Worm (Caenorhabditis elegans): ENCODE results near the gene C07G1.6.
A peak's percentile ranks its signal among the peaks of the same experiment; 100 is the strongest.

Gene C07G1.6

DNA sequence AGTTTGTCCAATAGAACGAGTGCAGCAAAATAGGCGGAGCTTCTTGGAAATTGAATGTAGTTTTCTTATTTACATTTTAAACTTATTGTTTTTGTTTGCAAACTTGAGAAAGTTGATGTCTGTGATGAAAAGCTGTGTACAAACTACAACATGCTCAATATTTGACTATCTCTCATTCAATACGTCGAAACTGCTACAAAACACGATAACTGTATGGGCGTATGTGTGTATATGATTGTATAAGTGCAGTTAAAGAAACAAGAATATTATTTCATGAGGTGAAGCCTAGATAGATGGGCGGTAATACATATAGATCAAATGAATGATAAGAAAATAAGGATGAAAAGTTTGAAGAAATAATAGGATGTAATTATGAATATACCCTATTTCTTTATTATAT is 29.4 kb upstream of the C07G1.6 start:
- TF ChIP-seq snpc-4 (tag; optimal IDR thresholded peaks at IDR 0.05) (no peak), nhr-77 (tag; optimal IDR thresholded peaks at IDR 0.05) (no peak), elt-2 (tag; optimal IDR thresholded peaks at IDR 0.05) (peak; percentile 22), elt-3 (tag; optimal IDR thresholded peaks at IDR 0.05) (no peak), pha-4 (tag; optimal IDR thresholded peaks at IDR 0.05) (peak; percentile 77)

DNA sequence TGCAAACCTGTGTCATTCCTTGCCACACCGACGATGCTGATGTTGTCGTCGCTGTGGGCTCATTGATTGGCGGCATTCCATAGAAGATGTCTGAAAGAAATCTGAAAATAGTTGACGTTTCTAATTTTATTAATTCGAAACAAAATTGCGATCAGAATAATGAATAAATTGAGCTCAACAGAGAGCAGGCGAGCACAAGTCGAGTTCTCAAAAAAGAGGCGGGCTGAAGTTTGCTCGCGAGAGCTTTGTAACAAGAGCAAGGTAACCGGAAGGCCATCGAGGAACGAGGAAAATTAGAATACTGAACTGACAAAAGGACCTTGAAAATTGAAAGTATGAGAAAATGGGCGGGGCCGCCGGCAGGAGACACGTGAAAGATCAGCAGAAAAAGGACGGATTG is 26.3 kb upstream of the C07G1.6 start, which contains the start of gene nhr-66:
TSS of gene nhr-66 (minus strand) at position 101 of the 400 bp plus-strand sequence.
- TF ChIP-seq nhr-67 (tag; optimal IDR thresholded peaks at IDR 0.05): no peak
- no peak for TF ChIP-seq ceh-82 (tag; optimal IDR thresholded peaks at IDR 0.05)
- TF ChIP-seq mdl-1 (tag; optimal IDR thresholded peaks at IDR 0.05): no peak
- no peak for TF ChIP-seq hmg-11 (tag; optimal IDR thresholded peaks at IDR 0.05)
- no peak for TF ChIP-seq unc-62 (GFP tag; optimal IDR thresholded peaks at IDR 0.05)
- TF ChIP-seq skn-1 (tag; optimal IDR thresholded peaks at IDR 0.05): no peak
- TF ChIP-seq snpc-4 (tag; optimal IDR thresholded peaks at IDR 0.05): no peak
- TF ChIP-seq elt-2 (tag; optimal IDR thresholded peaks at IDR 0.05): no peak
- TF ChIP-seq daf-12 (tag; optimal IDR thresholded peaks at IDR 0.05): no peak
- no peak for TF ChIP-seq unc-39 (tag; optimal IDR thresholded peaks at IDR 0.05)
- TF ChIP-seq tbx-2 (tag; optimal IDR thresholded peaks at IDR 0.05): no peak
- TF ChIP-seq pqm-1 (tag; optimal IDR thresholded peaks at IDR 0.05): no peak
- TF ChIP-seq nhr-23 (tag; optimal IDR thresholded peaks at IDR 0.05): no peak
- TF ChIP-seq egl-27 (tag; optimal IDR thresholded peaks at IDR 0.05): no peak
- no peak for TF ChIP-seq mml-1 (tag; optimal IDR thresholded peaks at IDR 0.05)
- no peak for TF ChIP-seq egl-5 (tag; optimal IDR thresholded peaks at IDR 0.05)
- TF ChIP-seq eor-1 (tag; optimal IDR thresholded peaks at IDR 0.05): no peak

DNA sequence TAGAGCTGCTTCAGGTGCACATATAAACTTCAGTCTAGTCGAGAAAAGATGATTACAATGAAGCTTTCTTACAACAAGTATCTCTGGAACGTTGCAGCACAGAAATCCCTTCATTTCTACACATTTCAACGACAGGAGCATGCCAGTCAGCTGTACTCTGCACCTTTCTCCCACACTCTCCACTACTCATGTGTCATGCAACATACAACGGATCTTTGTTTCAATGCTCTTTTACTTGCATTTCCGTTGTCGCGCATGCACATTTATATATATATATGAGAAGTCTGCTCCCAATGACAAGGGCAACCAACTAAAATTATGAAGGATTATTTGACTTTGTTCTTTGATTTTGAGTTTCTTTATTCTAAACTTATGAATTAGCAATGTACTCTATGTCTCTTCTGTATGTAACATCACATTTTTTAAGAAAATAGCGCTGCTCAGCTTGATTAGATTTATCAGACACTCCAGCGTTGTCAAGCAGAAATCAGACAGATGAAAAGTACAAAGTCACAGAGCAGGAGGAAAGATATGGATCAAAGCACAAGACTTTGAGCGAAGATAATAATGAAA is 25.0 kb upstream of the C07G1.6 start:
- TF ChIP-seq skn-1 (tag; optimal IDR thresholded peaks at IDR 0.05) (no peak), fkh-10 (GFP tag; optimal IDR thresholded peaks at IDR 0.05) (no peak), nhr-237 (tag; optimal IDR thresholded peaks at IDR 0.05) (no peak), nhr-76 (tag; optimal IDR thresholded peaks at IDR 0.05) (no peak), fkh-2 (tag; optimal IDR thresholded peaks at IDR 0.05) (no peak), ztf-4 (tag; optimal IDR thresholded peaks at IDR 0.05) (no peak), jun-1 (tag; optimal IDR thresholded peaks at IDR 0.05) (no peak), elt-2 (tag; optimal IDR thresholded peaks at IDR 0.05) (no peak), elt-1 (tag; optimal IDR thresholded peaks at IDR 0.05) (no peak), ceh-28 (tag; optimal IDR thresholded peaks at IDR 0.05) (no peak), tbx-2 (tag; optimal IDR thresholded peaks at IDR 0.05) (no peak), nhr-25 (tag; optimal IDR thresholded peaks at IDR 0.05) (no peak), ceh-16 (tag; optimal IDR thresholded peaks at IDR 0.05) (no peak), ama-1 (optimal IDR thresholded peaks at IDR 0.05) (no peak), lsy-12 (tag; optimal IDR thresholded peaks at IDR 0.05) (no peak)

DNA sequence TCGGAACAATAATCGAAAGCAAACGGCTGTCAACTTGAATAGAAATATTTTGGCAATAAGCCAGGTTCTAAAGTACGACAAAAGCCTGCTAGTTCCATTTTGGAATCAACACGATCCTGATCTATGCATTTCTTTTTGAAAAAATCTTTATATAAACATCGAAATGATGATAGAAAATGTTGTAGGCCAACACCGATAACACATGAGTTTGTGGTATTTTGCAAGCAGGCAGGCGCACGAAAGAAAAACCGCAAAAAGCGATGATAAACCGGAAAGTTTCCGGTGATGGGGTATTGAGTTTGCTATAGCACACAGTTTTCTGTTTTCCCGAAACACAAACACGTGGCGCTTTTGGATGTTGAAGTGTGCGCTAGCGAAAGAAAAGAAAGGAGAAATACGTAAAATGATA is 23.9 kb upstream of the C07G1.6 start:
- TF ChIP-seq nhr-43 (tag; optimal IDR thresholded peaks at IDR 0.05; ENCODE audit: poor library complexity, severe bottlenecking) (peak; percentile 80), unc-62 (GFP tag; optimal IDR thresholded peaks at IDR 0.05) (no peak), skn-1 (tag; optimal IDR thresholded peaks at IDR 0.05) (peak; percentile 33), zag-1 (tag; optimal IDR thresholded peaks at IDR 0.05) (no peak), pqm-1 (tag; optimal IDR thresholded peaks at IDR 0.05) (peak; percentile 61), nhr-25 (tag; optimal IDR thresholded peaks at IDR 0.05) (peak; percentile 15), pha-4 (tag; optimal IDR thresholded peaks at IDR 0.05) (peak; percentile 55), elt-2 (tag; optimal IDR thresholded peaks at IDR 0.05) (peak; percentile 47)

DNA sequence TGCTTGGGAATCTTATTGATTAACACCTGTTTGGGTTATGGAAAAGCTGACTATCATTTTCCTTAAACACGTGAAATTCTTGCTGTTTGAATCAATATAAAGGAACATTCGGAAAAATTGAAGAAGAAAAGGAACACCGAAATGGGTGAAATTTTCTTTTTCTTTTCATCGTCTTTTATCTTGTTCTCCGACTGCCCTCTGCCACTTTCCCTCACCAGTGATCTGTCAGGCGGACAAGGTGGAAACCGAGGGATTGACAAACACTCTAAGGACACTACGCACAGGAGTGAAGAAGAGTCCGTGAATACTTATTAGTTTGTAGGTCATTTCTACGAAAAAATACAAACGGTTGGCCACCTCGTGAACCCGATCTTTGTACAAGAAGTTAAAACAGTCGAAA is 23.1 kb upstream of the C07G1.6 start:
- TF ChIP-seq unc-62 (GFP tag; optimal IDR thresholded peaks at IDR 0.05) (no peak), elt-2 (tag; optimal IDR thresholded peaks at IDR 0.05) (no peak), pha-4 (tag; optimal IDR thresholded peaks at IDR 0.05) (peak; percentile 2)

All from whole organism, L3 larva.